Fruit fly (Drosophila melanogaster) whole organism, embryonic: ENCODE results near the gene Eaat2.

Experiments
- CG15011 ChIP-seq: fragments of 200-800 bp; sonication (Bioruptor generic); optimal IDR thresholded peaks from 3 replicates; lab custom pipeline; 2018; ENCODE audit warnings: missing biosample characterization, mild to moderate bottlenecking, missing genetic modification characterization
- CG34224 ChIP-seq: fragments of 200-800 bp; sonication (Bioruptor generic); IDR thresholded peaks from 3 replicates; pipeline ENCODE4 v1.3.6; 2022; ENCODE audit warnings: missing biosample characterization, missing genetic modification characterization; ENCODE audit not compliant: partially characterized antibody
- Dfd ChIP-seq, 2 experiments: fragments of >200 bp; optimal IDR thresholded peaks; 2 replicates each; lab custom pipeline; 2017; ENCODE audit warnings: missing biosample characterization in 2 of 2, missing genetic modification characterization in 2 of 2

DNA sequence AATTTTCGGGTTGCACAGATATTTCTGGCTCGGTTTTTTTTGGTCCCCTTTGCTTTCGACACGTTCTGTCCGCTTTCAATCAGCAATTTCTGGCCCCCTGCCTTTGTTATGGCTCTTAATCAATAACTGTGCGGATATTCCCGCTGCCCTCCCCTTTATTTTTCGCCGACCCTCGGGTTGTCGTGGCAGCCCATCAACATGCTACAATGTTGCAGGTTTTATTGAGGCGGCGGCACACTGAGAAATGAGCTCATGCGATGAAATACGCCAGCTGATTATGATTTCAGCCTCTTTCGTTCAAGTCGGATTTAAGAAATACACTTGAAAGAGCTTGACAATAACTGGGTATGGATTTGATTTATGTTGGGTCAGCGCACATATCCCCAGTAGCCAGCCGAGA lies 46.1 kb downstream of the Eaat2 start:
- TF ChIP-seq Dfd (GFP tag; optimal IDR thresholded peaks at IDR 0.05; lab: Kevin White, UChicago) (no peak), CG34224 (GFP tag; lab: Robert Waterston, UW) (no peak), CG15011 (GFP tag; lab: Kevin White, UChicago) (no peak)
